Worm (Caenorhabditis elegans) whole organism, L1 larva: ENCODE results near the gene T11F9.10.

Experiments used
- ceh-82 ChIP-seq, 3 experiments: fragments of 150-350 bp in 1 of 3; sonication (generic microtip) in 2 of 3; optimal IDR thresholded peaks; 2 replicates each; lab custom pipeline; 2014 to 2017; ENCODE audit warnings: missing biosample characterization in 3 of 3, missing genetic modification characterization in 3 of 3
- ces-1 ChIP-seq: fragments of 150-350 bp; optimal IDR thresholded peaks from 2 replicates; lab custom pipeline; 2014; ENCODE audit warnings: missing biosample characterization, missing genetic modification reagents, missing genetic modification characterization
- fos-1 ChIP-seq: fragments of 150-350 bp; optimal IDR thresholded peaks from 2 replicates; lab custom pipeline; 2014; ENCODE audit warnings: missing biosample characterization, missing genetic modification characterization
- mdl-1 ChIP-seq, 2 experiments: fragments of 150-350 bp; optimal IDR thresholded peaks; 2 replicates each; lab custom pipeline; 2014 to 2017; ENCODE audit warnings: missing biosample characterization in 2 of 2, missing genetic modification characterization in 2 of 2, inconsistent platforms in 1 of 2
- nhr-237 ChIP-seq: fragments of 150-350 bp; optimal IDR thresholded peaks from 2 replicates; lab custom pipeline; 2014; ENCODE audit warnings: missing biosample characterization, missing genetic modification characterization
- nhr-77 ChIP-seq: fragments of 150-350 bp; optimal IDR thresholded peaks from 2 replicates; lab custom pipeline; 2014; ENCODE audit warnings: missing biosample characterization, missing genetic modification characterization
- nhr-90 ChIP-seq: sonication (generic microtip); optimal IDR thresholded peaks from 2 replicates; lab custom pipeline; 2016; ENCODE audit warnings: mild to moderate bottlenecking, missing genetic modification characterization, missing compliant biosample characterization; ENCODE audit not compliant: poor library complexity
- pag-3 ChIP-seq: sonication (generic microtip); optimal IDR thresholded peaks from 2 replicates; lab custom pipeline; 2017; ENCODE audit warnings: missing genetic modification characterization, mild to moderate bottlenecking, missing compliant biosample characterization, antibody characterized with exemption, borderline replicate concordance; ENCODE audit not compliant: insufficient read depth
- skn-1 ChIP-seq: fragments of 150-350 bp; optimal IDR thresholded peaks from 2 replicates; lab custom pipeline; 2014; ENCODE audit warnings: missing biosample characterization, missing genetic modification characterization
- snpc-4 ChIP-seq: fragments of 150-350 bp; optimal IDR thresholded peaks from 2 replicates; lab custom pipeline; 2014; ENCODE audit warnings: missing biosample characterization, missing genetic modification characterization
- unc-130 ChIP-seq: fragments of 150-350 bp; optimal IDR thresholded peaks from 2 replicates; lab custom pipeline; 2017; ENCODE audit warnings: missing biosample characterization, missing genetic modification characterization, inconsistent platforms
- unc-62 ChIP-seq: fragments of 150-350 bp; optimal IDR thresholded peaks from 2 replicates; lab custom pipeline; 2014; ENCODE audit warnings: missing biosample characterization, missing genetic modification reagents, missing genetic modification characterization
- zag-1 ChIP-seq: fragments of 150-350 bp; optimal IDR thresholded peaks from 2 replicates; lab custom pipeline; 2014; ENCODE audit warnings: missing biosample characterization, missing genetic modification characterization

ce11 chrV:11531831-11532534, 45.2 kb downstream of the T11F9.10 start:
- TF ChIP-seq ces-1 (GFP tag; lab: Kevin White, UChicago) (no peak), zag-1 (no peak), unc-130 (tag; lab: Kevin White, UChicago) (peak; percentile 89), fos-1 (peak; percentile 82), snpc-4 (tag; lab: Kevin White, UChicago) (peak; percentile 36), mdl-1 (tag; optimal IDR thresholded peaks at IDR 0.05; lab: Kevin White, UChicago) (peak; percentile 53 to 96), nhr-237 (tag; lab: Kevin White, UChicago) (peak; percentile 35), unc-62 (GFP tag; lab: Kevin White, UChicago) (no peak), nhr-77 (tag; lab: Kevin White, UChicago) (peak; percentile 79), pag-3 (peak; percentile 38), nhr-90 (tag; lab: Kevin White, UChicago) (peak; percentile 88), ceh-82 (tag; optimal IDR thresholded peaks at IDR 0.05; lab: Kevin White, UChicago) (peak in 1 of 3 experiments; percentile 50), skn-1 (peak; percentile 62)
